Worm (Caenorhabditis elegans) whole organism, late embryonic: Measurements from ENCODE around the gene atp-5.

Experiments
- C38D4.7 ChIP-seq: fragments of 200-800 bp; sonication (Bioruptor generic); optimal IDR thresholded peaks from 2 replicates; lab custom pipeline; 2018; ENCODE audit warnings: mild to moderate bottlenecking, missing genetic modification characterization, moderate library complexity, missing compliant biosample characterization
- K02D7.2 ChIP-seq: sonication (generic microtip); optimal IDR thresholded peaks from 2 replicates; lab custom pipeline; 2017; ENCODE audit warnings: mild to moderate bottlenecking, missing genetic modification characterization, missing compliant biosample characterization
- T23F11.4 ChIP-seq: fragments of 200-800 bp; sonication (Bioruptor generic); optimal IDR thresholded peaks from 2 replicates; lab custom pipeline; 2018; ENCODE audit warnings: mild to moderate bottlenecking, missing genetic modification characterization, missing compliant biosample characterization
- ahr-1 ChIP-seq: sonication (generic microtip); optimal IDR thresholded peaks from 2 replicates; lab custom pipeline; 2016; ENCODE audit warnings: missing genetic modification characterization, missing compliant biosample characterization
- ceh-14 ChIP-seq: sonication (generic microtip); optimal IDR thresholded peaks from 2 replicates; lab custom pipeline; 2016; ENCODE audit warnings: missing genotype, missing genetic modification characterization, missing compliant biosample characterization
- ceh-18 ChIP-seq: sonication (generic microtip); optimal IDR thresholded peaks from 2 replicates; lab custom pipeline; 2016; ENCODE audit warnings: missing genetic modification characterization, missing compliant biosample characterization
- ceh-22 ChIP-seq: sonication (generic microtip); optimal IDR thresholded peaks from 2 replicates; lab custom pipeline; 2017; ENCODE audit warnings: missing biosample characterization, missing genetic modification characterization
- ceh-45 ChIP-seq: fragments of 200-800 bp; sonication (Bioruptor generic); IDR thresholded peaks from 2 replicates; pipeline ENCODE4 v1.3.6; 2022; ENCODE audit warnings: missing genetic modification reagents, missing genetic modification characterization, missing compliant biosample characterization
- ceh-48 ChIP-seq: sonication (generic microtip); optimal IDR thresholded peaks from 2 replicates; lab custom pipeline; 2016; ENCODE audit warnings: missing genetic modification characterization, inconsistent platforms, missing compliant biosample characterization
- ceh-6 ChIP-seq: fragments of 200-800 bp; sonication (Bioruptor generic); optimal IDR thresholded peaks from 2 replicates; lab custom pipeline; 2018; ENCODE audit warnings: mild to moderate bottlenecking, missing genetic modification characterization, missing compliant biosample characterization
- che-1 ChIP-seq: sonication (generic microtip); optimal IDR thresholded peaks from 2 replicates; lab custom pipeline; 2016; ENCODE audit warnings: mild to moderate bottlenecking, missing genetic modification characterization, missing compliant biosample characterization
- dmd-4 ChIP-seq: sonication (generic microtip); optimal IDR thresholded peaks from 2 replicates; lab custom pipeline; 2016; ENCODE audit warnings: borderline replicate concordance, missing genetic modification characterization, missing compliant biosample characterization
- ets-4 ChIP-seq: sonication (generic microtip); optimal IDR thresholded peaks from 2 replicates; lab custom pipeline; 2016; ENCODE audit warnings: missing genetic modification characterization, missing compliant biosample characterization
- eyg-1 ChIP-seq: sonication (generic microtip); optimal IDR thresholded peaks from 2 replicates; lab custom pipeline; 2016; ENCODE audit warnings: missing genotype, missing genetic modification characterization, missing compliant biosample characterization
- fkh-10 ChIP-seq: fragments of 150-350 bp; optimal IDR thresholded peaks from 2 replicates; lab custom pipeline; 2014; ENCODE audit warnings: missing biosample characterization, missing genetic modification reagents, missing genetic modification characterization
- hlh-13 ChIP-seq: fragments of 200-800 bp; sonication (Bioruptor generic); optimal IDR thresholded peaks from 2 replicates; lab custom pipeline; 2018; ENCODE audit warnings: mild to moderate bottlenecking, missing genetic modification characterization, missing compliant biosample characterization
- hlh-15 ChIP-seq: sonication (generic microtip); optimal IDR thresholded peaks from 2 replicates; lab custom pipeline; 2016; ENCODE audit warnings: missing genetic modification characterization, missing compliant biosample characterization
- hlh-8 ChIP-seq: sonication (generic microtip); optimal IDR thresholded peaks from 2 replicates; lab custom pipeline; 2016; ENCODE audit warnings: missing genotype, missing genetic modification characterization, missing compliant biosample characterization
- npax-4 ChIP-seq: sonication (generic microtip); optimal IDR thresholded peaks from 2 replicates; lab custom pipeline; 2016; ENCODE audit warnings: missing genetic modification characterization, missing compliant biosample characterization
- pag-3 ChIP-seq: sonication (generic microtip); optimal IDR thresholded peaks from 2 replicates; lab custom pipeline; 2016; ENCODE audit warnings: missing compliant biosample characterization, missing genetic modification characterization, borderline replicate concordance
- pat-9 ChIP-seq: fragments of 200-800 bp; sonication (Bioruptor generic); optimal IDR thresholded peaks from 2 replicates; lab custom pipeline; 2018; ENCODE audit warnings: mild to moderate bottlenecking, missing genetic modification characterization, moderate library complexity, missing compliant biosample characterization
- pax-1 ChIP-seq: fragments of 150-350 bp; optimal IDR thresholded peaks from 2 replicates; lab custom pipeline; 2014; ENCODE audit warnings: missing biosample characterization, missing genetic modification characterization
- pha-4 ChIP-seq: fragments of 150-350 bp; optimal IDR thresholded peaks from 2 replicates; lab custom pipeline; 2018; ENCODE audit warnings: missing biosample characterization, missing genetic modification reagents, missing genetic modification characterization
- ref-2 ChIP-seq: sonication (generic microtip); optimal IDR thresholded peaks from 2 replicates; lab custom pipeline; 2016; ENCODE audit warnings: missing genetic modification characterization, missing compliant biosample characterization
- sox-2 ChIP-seq: fragments of 200-800 bp; sonication (Bioruptor generic); IDR thresholded peaks from 2 replicates; pipeline ENCODE4 v1.3.6; 2022; ENCODE audit warnings: missing genetic modification reagents, missing genetic modification characterization, missing compliant biosample characterization
- sox-4 ChIP-seq: sonication (generic microtip); optimal IDR thresholded peaks from 2 replicates; lab custom pipeline; 2017; ENCODE audit warnings: mild to moderate bottlenecking, missing genetic modification characterization, inconsistent platforms, missing compliant biosample characterization
- tbx-2 ChIP-seq: sonication (generic microtip); optimal IDR thresholded peaks from 2 replicates; lab custom pipeline; 2016; ENCODE audit warnings: missing genetic modification characterization, missing compliant biosample characterization
- tbx-7 ChIP-seq: sonication (generic microtip); optimal IDR thresholded peaks from 2 replicates; lab custom pipeline; 2016; ENCODE audit warnings: missing genotype, missing genetic modification characterization, missing compliant biosample characterization
- unc-3 ChIP-seq, 2 experiments: fragments of 200-800 bp in 1 of 2; sonication (Bioruptor generic) in 1 of 2; sonication (generic microtip) in 1 of 2; conservative IDR thresholded peaks in 1 of 2; optimal IDR thresholded peaks in 1 of 2; 2 replicates each; pipeline versions ENCODE4 v1.3.6 to Lab custom; 2016 to 2022; ENCODE audit warnings: missing compliant biosample characterization in 2 of 2, missing genetic modification characterization in 2 of 2, missing genetic modification reagents in 1 of 2
- unc-42 ChIP-seq: sonication (generic microtip); optimal IDR thresholded peaks from 2 replicates; lab custom pipeline; 2016; ENCODE audit warnings: missing genotype, missing genetic modification characterization, missing compliant biosample characterization
- ztf-16 ChIP-seq: sonication (generic microtip); optimal IDR thresholded peaks from 2 replicates; lab custom pipeline; 2017; ENCODE audit warnings: missing genetic modification characterization, missing compliant biosample characterization

The atp-5 gene

DNA sequence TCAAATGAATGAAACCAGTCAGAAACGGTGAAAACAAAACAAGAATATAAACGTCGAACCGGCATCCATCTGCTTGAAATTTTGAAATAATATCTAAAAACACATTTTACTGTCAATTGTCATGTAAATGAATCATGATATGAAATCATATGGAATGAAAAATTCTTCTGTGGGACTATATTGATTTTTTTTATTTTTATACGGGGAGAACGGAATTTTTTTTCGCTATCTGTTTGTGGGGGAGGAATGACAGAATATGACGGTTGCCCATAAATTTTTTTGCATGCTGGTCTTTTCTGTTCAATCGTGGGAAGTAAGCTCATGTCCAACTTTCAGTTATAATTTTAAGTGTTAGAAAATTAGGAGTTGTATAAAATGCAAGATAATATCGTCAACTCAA, 21.0 kb upstream of the atp-5 start, which contains the start of gene C06H2.7:
Gene C06H2.7, minus strand, starts transcription at position 101 of the 400 bp plus-strand sequence.
- TF ChIP-seq T23F11.4 (GFP tag; lab: Kevin White, UChicago) = no peak
- no peak for TF ChIP-seq ceh-14 (tag; lab: Kevin White, UChicago)
- TF ChIP-seq pax-1 (tag; lab: Kevin White, UChicago) = no peak
- no peak for TF ChIP-seq ceh-45 (GFP tag; lab: Robert Waterston, UW)
- no peak for TF ChIP-seq pha-4
- TF ChIP-seq ceh-18 (tag; lab: Kevin White, UChicago) = no peak
- TF ChIP-seq ceh-6 (GFP tag; lab: Kevin White, UChicago) = no peak
- no peak for TF ChIP-seq dmd-4 (tag; lab: Kevin White, UChicago)
- TF ChIP-seq hlh-13 (GFP tag; lab: Kevin White, UChicago) = no peak
- TF ChIP-seq sox-2 (GFP tag; lab: Robert Waterston, UW) = no peak
- no peak for TF ChIP-seq pag-3 (tag; lab: Kevin White, UChicago)
- no peak for TF ChIP-seq C38D4.7 (GFP tag; lab: Kevin White, UChicago)

DNA sequence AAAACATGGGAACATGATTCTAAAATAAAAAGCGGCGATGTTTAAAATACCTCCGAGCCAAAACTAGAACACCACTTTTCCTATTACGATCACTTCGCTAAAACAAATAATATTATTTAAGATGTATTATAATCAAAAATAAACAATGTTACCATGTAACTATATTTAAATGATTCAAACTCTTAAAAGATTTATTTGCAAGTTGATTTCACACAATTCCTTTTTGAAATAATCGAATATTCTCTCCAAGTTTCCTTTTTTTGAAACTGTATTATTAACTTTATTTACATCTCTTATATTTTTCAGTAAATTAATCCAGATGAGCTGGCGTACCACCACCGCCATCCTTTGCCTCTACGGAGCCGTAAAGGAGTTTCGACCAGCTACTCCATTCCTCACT, 17.5 kb upstream of the atp-5 start, which contains the start of gene folt-1:
Gene folt-1, plus strand, starts transcription at position 301 of the 400 bp plus-strand sequence.
- TF ChIP-seq ahr-1 (no peak), ceh-6 (GFP tag; lab: Kevin White, UChicago) (no peak), ceh-48 (tag; lab: Kevin White, UChicago) (no peak), tbx-7 (tag; lab: Kevin White, UChicago) (no peak), K02D7.2 (tag; lab: Kevin White, UChicago) (no peak), sox-4 (tag; lab: Kevin White, UChicago) (no peak), pat-9 (tag; lab: Kevin White, UChicago) (no peak), hlh-8 (tag; lab: Kevin White, UChicago) (no peak), ceh-18 (tag; lab: Kevin White, UChicago) (no peak)

- TF ChIP-seq unc-42 (tag; lab: Kevin White, UChicago) (peak; percentile 3), ceh-18 (tag; lab: Kevin White, UChicago) (peak; percentile 60), pat-9 (tag; lab: Kevin White, UChicago) (no peak)
Observed at ce11 chrV:11140326-11140725, 16.7 kb upstream of the atp-5 start.

DNA sequence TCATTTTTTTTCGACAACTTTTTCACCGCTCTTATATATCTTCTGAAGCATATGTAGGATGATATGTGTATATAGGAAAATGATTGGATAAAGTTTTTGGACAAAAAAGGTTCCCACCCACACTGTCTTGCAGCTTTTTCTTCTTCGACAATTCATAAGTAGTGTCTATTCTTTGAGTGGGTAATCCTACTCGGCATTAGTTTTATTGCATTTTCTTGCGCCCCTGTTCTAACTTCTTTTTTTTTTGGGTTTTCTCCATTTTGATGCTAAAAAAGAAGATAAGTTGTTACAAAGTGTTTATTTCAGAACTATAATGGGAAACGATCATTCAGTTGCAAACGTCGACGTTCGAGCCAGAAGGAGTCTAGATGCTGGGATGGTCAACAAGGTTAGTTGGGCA, 10.6 kb upstream of the atp-5 start, which contains the start of gene glb-3:
Gene glb-3, plus strand, starts transcription at position 301 of the 400 bp plus-strand sequence.
- no peak for TF ChIP-seq fkh-10 (GFP tag; lab: Kevin White, UChicago)

DNA sequence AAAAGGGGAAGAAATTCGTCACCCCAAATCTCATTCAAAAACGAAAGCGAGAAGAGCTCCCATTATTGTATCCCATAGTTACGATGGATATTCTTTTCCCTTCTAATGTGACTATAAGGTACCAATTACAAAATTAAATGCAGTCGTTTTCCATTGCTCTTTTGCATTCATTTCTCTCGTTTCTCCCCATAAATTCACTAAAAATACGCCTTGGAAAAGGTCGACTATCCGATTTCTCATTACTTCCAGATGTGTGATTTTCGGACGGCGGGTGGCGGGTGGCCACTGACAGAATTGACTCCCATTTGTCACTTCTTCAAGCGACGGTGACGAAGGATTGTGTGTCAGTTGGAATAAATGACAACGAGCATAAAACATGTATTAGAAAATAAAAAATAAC, 9.8 kb upstream of the atp-5 start:
- TF ChIP-seq fkh-10 (GFP tag; lab: Kevin White, UChicago) (no peak), hlh-8 (tag; lab: Kevin White, UChicago) (peak; percentile 15)
- TF ChIP-seq, all 69 proteins: peak for 1

ce11 chrV:11131801-11132200, 8.1 kb upstream of the atp-5 start:
- no peak for TF ChIP-seq hlh-15 (tag; lab: Kevin White, UChicago)
- TF ChIP-seq npax-4 (tag; lab: Kevin White, UChicago) = no peak
- no peak for TF ChIP-seq ceh-22 (tag; lab: Kevin White, UChicago)
- no peak for TF ChIP-seq ets-4 (tag; lab: Kevin White, UChicago)
- no peak for TF ChIP-seq sox-2 (GFP tag; lab: Robert Waterston, UW)
- no peak for TF ChIP-seq eyg-1 (tag; lab: Kevin White, UChicago)
- TF ChIP-seq tbx-2 (tag; lab: Kevin White, UChicago) = no peak
- no peak for TF ChIP-seq che-1 (tag; lab: Kevin White, UChicago)
- TF ChIP-seq ztf-16 = no peak
- no peak for TF ChIP-seq unc-3 (GFP tag; conservative IDR thresholded peaks at IDR 0.05; lab: Robert Waterston, UW)
- TF ChIP-seq unc-3 (tag; optimal IDR thresholded peaks at IDR 0.05; lab: Kevin White, UChicago) = no peak
- TF ChIP-seq tbx-7 (tag; lab: Kevin White, UChicago) = no peak
- no peak for TF ChIP-seq ref-2 (tag; lab: Kevin White, UChicago)
